Fruit fly (Drosophila melanogaster): Measurements from ENCODE around the gene SCAR.

DNA sequence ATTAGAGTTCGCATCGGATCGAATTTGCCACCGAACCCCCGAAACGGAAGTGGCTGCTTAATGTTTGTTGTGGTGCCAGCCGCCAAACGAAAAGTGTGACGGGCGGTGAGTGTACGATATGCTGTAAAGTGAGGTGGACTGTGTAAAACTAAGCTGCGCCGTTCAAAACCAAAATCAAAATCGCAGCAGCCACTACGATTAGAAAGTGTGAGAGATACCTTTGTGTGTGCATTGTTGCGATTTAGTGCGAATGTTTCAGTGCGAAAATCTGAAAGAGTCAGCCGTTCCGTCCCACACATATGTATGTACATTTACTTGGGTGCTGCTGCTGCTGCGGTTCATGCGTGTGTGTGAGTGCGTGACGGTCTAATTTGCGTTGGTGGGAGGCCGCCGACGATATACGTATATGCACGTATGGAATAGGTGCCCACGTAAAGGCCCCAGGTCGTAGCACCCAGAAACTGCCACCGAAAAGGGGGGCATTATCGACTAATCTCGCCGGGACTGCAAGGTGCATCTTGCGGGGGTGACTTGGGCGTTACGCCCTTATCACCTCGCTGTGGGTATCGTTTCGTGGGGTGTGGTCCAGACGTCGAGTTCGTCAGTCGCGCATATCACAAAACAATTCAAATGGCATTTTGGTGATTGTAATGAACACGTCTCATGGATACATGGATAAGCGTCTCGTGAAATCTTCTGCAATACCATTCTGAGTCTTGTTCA is 453 bp downstream of the SCAR start:
- no peak for TF ChIP-seq gl (tag; optimal IDR thresholded peaks at IDR 0.05)
- TF ChIP-seq CG9948 (tag; optimal IDR thresholded peaks at IDR 0.05) = no peak
- no peak for TF ChIP-seq CG8159 (tag; optimal IDR thresholded peaks at IDR 0.05)
- no peak for TF ChIP-seq CG14655 (GFP tag; optimal IDR thresholded peaks at IDR 0.05)
- TF ChIP-seq CG17806 (tag; optimal IDR thresholded peaks at IDR 0.05) = no peak
- TF ChIP-seq fd96Ca (GFP tag; IDR thresholded peaks at IDR 0.05) = no peak
- TF ChIP-seq Snoo (tag; optimal IDR thresholded peaks at IDR 0.05) = no peak
- no peak for TF ChIP-seq Ets98B (GFP tag; IDR thresholded peaks at IDR 0.05)
- TF ChIP-seq CG15710 (tag; optimal IDR thresholded peaks at IDR 0.05) = no peak
- TF ChIP-seq CG4496 (GFP tag; IDR thresholded peaks at IDR 0.05) = no peak
- no peak for TF ChIP-seq CG34367 (tag; optimal IDR thresholded peaks at IDR 0.05)
- no peak for TF ChIP-seq CG12605 (GFP tag; IDR thresholded peaks at IDR 0.05)
- no peak for TF ChIP-seq Pif1B (GFP tag; optimal IDR thresholded peaks at IDR 0.05)

All from whole organism, pupa.